Worm (Caenorhabditis elegans): ENCODE measurements around the gene npr-13.

DNA sequence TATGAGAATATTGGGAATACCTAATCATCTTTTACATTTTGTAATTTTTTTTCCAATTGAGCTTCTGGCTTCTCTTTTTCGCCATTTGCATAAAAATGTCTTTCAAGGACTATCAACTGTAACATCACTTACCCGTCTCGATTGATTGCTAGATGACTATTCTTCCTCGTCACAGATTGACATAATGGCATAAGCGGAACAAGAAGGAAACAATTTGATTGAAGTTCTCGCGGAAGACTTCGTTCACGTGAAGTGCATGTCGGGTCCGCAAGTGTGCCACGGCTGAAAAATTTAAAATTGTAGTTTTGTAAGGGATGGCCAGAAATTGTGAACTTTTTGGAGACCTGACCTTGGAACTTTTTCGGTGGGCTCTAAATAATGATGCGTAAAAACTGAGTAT is 4.7 kb downstream of the npr-13 start:
- no peak for TF ChIP-seq lir-3 (tag; optimal IDR thresholded peaks at IDR 0.05; ENCODE audit: poor library complexity)
- no peak for TF ChIP-seq unc-130 (tag; optimal IDR thresholded peaks at IDR 0.05)
- TF ChIP-seq nhr-28 (tag; optimal IDR thresholded peaks at IDR 0.05) = no peak
- no peak for TF ChIP-seq lin-35 (GFP tag; optimal IDR thresholded peaks at IDR 0.05)
- no peak for TF ChIP-seq blmp-1 (tag; optimal IDR thresholded peaks at IDR 0.05)

Measured in whole organism, L1 larva.